Fruit fly (Drosophila melanogaster): ENCODE measurements around the gene Rpt3R.

Rpt3R gene

DNA sequence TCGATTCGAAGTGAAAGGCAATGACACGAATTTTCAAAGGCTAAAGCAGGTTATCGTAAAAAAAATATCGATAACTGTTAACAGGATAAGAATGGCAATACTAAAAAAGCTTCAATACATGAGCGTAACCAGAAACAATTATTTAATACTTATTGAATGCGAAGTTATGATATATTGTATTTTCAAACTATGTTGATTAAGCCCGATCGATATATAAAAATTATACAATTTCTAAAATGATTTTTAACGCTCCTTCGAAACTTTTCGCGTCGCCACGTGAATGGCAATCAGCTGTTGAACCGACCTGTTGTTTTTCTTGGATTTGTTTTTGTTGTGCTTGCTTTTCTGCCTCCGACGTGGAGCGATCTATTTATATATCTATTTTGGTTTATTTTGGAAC lies at the start of gene Rpt3R, which contains the start of gene Alg12 (continued):
- TF ChIP-seq CG7745 (tag; optimal IDR thresholded peaks at IDR 0.05) (no peak), CoRest (tag; optimal IDR thresholded peaks at IDR 0.05) (no peak), CG1603 (tag; optimal IDR thresholded peaks at IDR 0.05) (no peak), CG6854 (GFP tag; optimal IDR thresholded peaks at IDR 0.05) (no peak), CG5245 (GFP tag; optimal IDR thresholded peaks at IDR 0.05) (no peak), CG18262 (tag; optimal IDR thresholded peaks at IDR 0.05) (no peak), tap (tag; optimal IDR thresholded peaks at IDR 0.05) (no peak), H15 (GFP tag; IDR thresholded peaks at IDR 0.05) (no peak), Abd-B (GFP tag; optimal IDR thresholded peaks at IDR 0.05) (no peak), hbn (GFP tag; IDR thresholded peaks at IDR 0.05; ENCODE audit: partially characterized antibody) (peak; percentile 62; the same call in 1 of the 2 replicates), rib (GFP tag; IDR thresholded peaks at IDR 0.05) (no peak), CG4328 (GFP tag; optimal IDR thresholded peaks at IDR 0.05) (no peak), Sry-δ (GFP tag; optimal IDR thresholded peaks at IDR 0.05) (peak; percentile 40), lab (GFP tag; optimal IDR thresholded peaks at IDR 0.05) (no peak), Bgb (GFP tag; IDR thresholded peaks at IDR 0.05; ENCODE audit: partially characterized antibody) (peak; percentile 35; the same call in 1 of the 2 replicates), amos (GFP tag; IDR thresholded peaks at IDR 0.05; ENCODE audit: partially characterized antibody) (peak; percentile 41; the same call in 1 of the 2 replicates), CG8944 (GFP tag; optimal IDR thresholded peaks at IDR 0.05) (no peak), Spps (tag; optimal IDR thresholded peaks at IDR 0.05) (no peak), kay (GFP tag; optimal IDR thresholded peaks at IDR 0.05) (no peak), Dp (GFP tag; optimal IDR thresholded peaks at IDR 0.05) (peak; percentile 62), CG11695 (GFP tag; IDR thresholded peaks at IDR 0.05) (no peak), CG13287 (GFP tag; IDR thresholded peaks at IDR 0.05; ENCODE audit: partially characterized antibody) (peak; percentile 77), CG2129 (GFP tag; IDR thresholded peaks at IDR 0.05; ENCODE audit: partially characterized antibody) (0 out of 2 replicates have a peak, but pooled peaks have one; percentile 26), CG14710 (tag; optimal IDR thresholded peaks at IDR 0.05) (peak; percentile 39), p53 (GFP tag; optimal IDR thresholded peaks at IDR 0.05) (no peak), ato (GFP tag; IDR thresholded peaks at IDR 0.05; ENCODE audit: partially characterized antibody) (no peak; the same call in 1 of the 2 replicates), CG43689 (GFP tag; IDR thresholded peaks at IDR 0.05) (no peak), Jarid2 (GFP tag; optimal IDR thresholded peaks at IDR 0.05) (no peak), Bdp1 (GFP tag; optimal IDR thresholded peaks at IDR 0.05) (no peak), CG15514 (GFP tag; optimal IDR thresholded peaks at IDR 0.05) (peak; percentile 54), CG6654 (GFP tag; optimal IDR thresholded peaks at IDR 0.05) (no peak), hb (GFP tag; IDR thresholded peaks at IDR 0.05; ENCODE audit: partially characterized antibody) (no peak), CG15011 (GFP tag; optimal IDR thresholded peaks at IDR 0.05) (no peak), Nf-YA (GFP tag; IDR thresholded peaks at IDR 0.05) (no peak), tgo (GFP tag; IDR thresholded peaks at IDR 0.05) (no peak), Sin3A (optimal IDR thresholded peaks at IDR 0.05) (peak; percentile 22), Ptx1 (GFP tag; IDR thresholded peaks at IDR 0.05) (no peak), ab (GFP tag; optimal IDR thresholded peaks at IDR 0.05) (no peak), CG8089 (GFP tag; optimal IDR thresholded peaks at IDR 0.05) (no peak), Bteb2 (GFP tag; optimal IDR thresholded peaks at IDR 0.05) (no peak), CG4360 (GFP tag; IDR thresholded peaks at IDR 0.05) (peak; percentile 27; the same call in 1 of the 2 replicates), CG7372 (GFP tag; IDR thresholded peaks at IDR 0.05) (no peak), CG17568 (GFP tag; optimal IDR thresholded peaks at IDR 0.05) (no peak), dmrt11E (tag; optimal IDR thresholded peaks at IDR 0.05) (no peak), CG10565 (GFP tag; optimal IDR thresholded peaks at IDR 0.05) (no peak), CG1647 (GFP tag; optimal IDR thresholded peaks at IDR 0.05) (no peak), CG17385 (GFP tag; optimal IDR thresholded peaks at IDR 0.05) (no peak), ham (GFP tag; IDR thresholded peaks at IDR 0.05) (no peak), dati (GFP tag; IDR thresholded peaks at IDR 0.05) (no peak), CG7271 (tag; optimal IDR thresholded peaks at IDR 0.05) (no peak)
